Worm (Caenorhabditis elegans): Measurements from ENCODE around the gene F46E10.3.

ce11 chrV:6504131-6504827, 13.8 kb upstream of the F46E10.3 start, which contains the start of gene moc-2:
- TF ChIP-seq dao-5 (tag; optimal IDR thresholded peaks at IDR 0.05) (no peak), him-1 (tag; optimal IDR thresholded peaks at IDR 0.05) (no peak), W03F9.2 (tag; optimal IDR thresholded peaks at IDR 0.05) (no peak)

All from whole organism, L4/young adult.